Fruit fly (Drosophila melanogaster) whole organism, adult: ENCODE data around the gene CG15317.

Source experiments
- CG14711 ChIP-seq: fragments of 200-800 bp; sonication (Bioruptor generic); optimal IDR thresholded peaks from 2 replicates; lab custom pipeline; 2018; ENCODE audit warnings: missing biosample characterization, mild to moderate bottlenecking, missing genetic modification characterization, moderate library complexity
- CG7101 ChIP-seq: fragments of 200-800 bp; sonication (Bioruptor generic); optimal IDR thresholded peaks from 2 replicates; lab custom pipeline; 2018; ENCODE audit warnings: missing biosample characterization, mild to moderate bottlenecking, missing genetic modification characterization, moderate library complexity
- Clk ChIP-seq: fragments of 200-800 bp; sonication (Bioruptor generic); optimal IDR thresholded peaks from 2 replicates; lab custom pipeline; 2017; ENCODE audit warnings: missing biosample characterization, missing genetic modification characterization
- Hr96 ChIP-seq: fragments of 200-800 bp; sonication (Bioruptor generic); optimal IDR thresholded peaks from 2 replicates; lab custom pipeline; 2016; ENCODE audit warnings: missing biosample characterization, missing genetic modification characterization
- kay ChIP-seq: fragments of 200-800 bp; sonication (Bioruptor generic); peaks from one replicate; lab custom pipeline; 2016; ENCODE audit warnings: missing biosample characterization, missing genetic modification characterization, borderline replicate concordance

DNA sequence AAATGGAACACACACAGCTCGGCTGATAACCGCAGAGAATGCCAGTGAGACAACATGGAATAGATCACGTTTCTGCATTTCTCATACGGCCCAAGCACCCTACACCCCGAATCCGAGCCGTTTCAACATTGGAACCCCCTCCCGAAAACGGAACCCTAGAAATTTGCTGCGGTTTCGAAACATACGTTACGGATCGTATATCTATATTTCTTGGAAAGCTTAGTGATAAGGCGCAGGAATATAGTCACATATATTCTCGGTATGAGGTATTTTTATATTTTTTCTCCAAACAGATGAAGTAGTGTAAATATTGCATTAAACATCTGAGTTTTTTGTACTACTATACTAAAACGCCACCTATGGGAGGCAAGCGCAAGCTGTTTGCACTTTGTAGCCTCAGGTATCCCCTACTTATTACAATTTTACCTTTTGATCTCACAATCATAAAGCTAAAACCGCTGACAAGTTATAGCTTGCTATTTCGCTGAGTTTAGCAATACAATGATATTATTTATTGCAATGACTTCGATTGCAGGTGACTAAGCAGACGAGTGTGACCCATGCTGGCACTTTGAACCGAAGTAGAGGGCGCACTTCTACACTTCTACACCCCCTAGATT, 39.1 kb upstream of the CG15317 start:
- TF ChIP-seq CG7101 (tag; lab: Kevin White, UChicago) (no peak), CG14711 (tag; lab: Kevin White, UChicago) (no peak), Clk (GFP tag; lab: Kevin White, UChicago) (no peak), Hr96 (GFP tag; lab: Kevin White, UChicago) (no peak), kay (GFP tag; lab: Kevin White, UChicago) (no peak)
